Fruit fly (Drosophila melanogaster): ENCODE data around the gene nudC.

DNA sequence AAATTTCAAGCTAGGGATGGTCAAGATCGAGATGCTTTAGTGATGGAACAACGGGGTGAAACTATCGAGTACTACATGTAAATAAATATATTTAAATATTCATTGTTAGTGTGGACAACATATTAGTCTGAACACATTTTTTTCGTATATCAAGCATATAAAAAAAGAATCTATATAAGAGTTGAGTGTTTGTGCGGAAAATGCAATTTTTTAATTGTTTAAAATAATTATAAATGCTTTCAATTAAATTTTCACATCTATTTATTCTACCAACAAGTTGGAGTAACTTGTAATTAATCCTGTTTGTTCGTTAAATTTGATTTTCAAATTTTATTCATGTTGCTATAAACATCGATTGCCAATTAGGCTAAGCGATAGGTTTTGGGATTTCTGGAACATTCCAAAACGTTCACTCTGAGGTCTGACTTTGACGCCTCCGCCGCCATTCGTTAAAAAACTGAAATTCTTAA is 25.1 kb upstream of the nudC start, which contains the start of the genes mus302 and CG9705:
- TF ChIP-seq usp (GFP tag; optimal IDR thresholded peaks at IDR 0.05) (no peak), CG8478 (optimal IDR thresholded peaks at IDR 0.05) (no peak), psq (optimal IDR thresholded peaks at IDR 0.05) (no peak), EcR (GFP tag; optimal IDR thresholded peaks at IDR 0.05) (no peak), Dll (optimal IDR thresholded peaks at IDR 0.05) (no peak), pan (optimal IDR thresholded peaks at IDR 0.05) (no peak)

All from whole organism.